Worm (Caenorhabditis elegans) whole organism, late embryonic: Measurements from ENCODE around the gene C09F5.3.

Experiments
- K02D7.2 ChIP-seq: sonication (generic microtip); optimal IDR thresholded peaks from 2 replicates; lab custom pipeline; 2017; ENCODE audit warnings: mild to moderate bottlenecking, missing genetic modification characterization, missing compliant biosample characterization
- T23F11.4 ChIP-seq: fragments of 200-800 bp; sonication (Bioruptor generic); optimal IDR thresholded peaks from 2 replicates; lab custom pipeline; 2018; ENCODE audit warnings: mild to moderate bottlenecking, missing genetic modification characterization, missing compliant biosample characterization
- ama-1 ChIP-seq: fragments of 150-350 bp; optimal IDR thresholded peaks from 2 replicates; lab custom pipeline; 2014
- dve-1 ChIP-seq: sonication (generic microtip); optimal IDR thresholded peaks from 2 replicates; lab custom pipeline; 2017; ENCODE audit warnings: antibody characterized with exemption, mild to moderate bottlenecking, missing genetic modification characterization, missing compliant biosample characterization
- elt-2 ChIP-seq: sonication (generic microtip); optimal IDR thresholded peaks from 2 replicates; lab custom pipeline; 2016; ENCODE audit warnings: missing genetic modification reagents, missing genetic modification characterization, missing compliant biosample characterization
- ets-4 ChIP-seq: sonication (generic microtip); optimal IDR thresholded peaks from 2 replicates; lab custom pipeline; 2016; ENCODE audit warnings: missing genetic modification characterization, missing compliant biosample characterization
- lin-11 ChIP-seq: fragments of 200-800 bp; sonication (Bioruptor generic); optimal IDR thresholded peaks from 2 replicates; lab custom pipeline; 2018; ENCODE audit warnings: mild to moderate bottlenecking, missing genetic modification characterization, missing compliant biosample characterization
- nhr-11 ChIP-seq: fragments of 150-350 bp; optimal IDR thresholded peaks from 2 replicates; lab custom pipeline; 2014; ENCODE audit warnings: missing biosample characterization, missing genetic modification characterization
- pha-4 ChIP-seq: fragments of 150-350 bp; optimal IDR thresholded peaks from 2 replicates; lab custom pipeline; 2018; ENCODE audit warnings: missing biosample characterization, missing genetic modification reagents, missing genetic modification characterization
- pros-1 ChIP-seq: fragments of 150-350 bp; optimal IDR thresholded peaks from 2 replicates; lab custom pipeline; 2014; ENCODE audit warnings: missing biosample characterization, missing genetic modification reagents, missing genetic modification characterization
- tbx-7 ChIP-seq: sonication (generic microtip); optimal IDR thresholded peaks from 2 replicates; lab custom pipeline; 2016; ENCODE audit warnings: missing genotype, missing genetic modification characterization, missing compliant biosample characterization
- unc-3 ChIP-seq, 2 experiments: fragments of 200-800 bp in 1 of 2; sonication (Bioruptor generic) in 1 of 2; sonication (generic microtip) in 1 of 2; conservative IDR thresholded peaks in 1 of 2; optimal IDR thresholded peaks in 1 of 2; 2 replicates each; pipeline versions ENCODE4 v1.3.6 to Lab custom; 2016 to 2022; ENCODE audit warnings: missing compliant biosample characterization in 2 of 2, missing genetic modification characterization in 2 of 2, missing genetic modification reagents in 1 of 2
- unc-86 ChIP-seq: sonication (generic microtip); optimal IDR thresholded peaks from 2 replicates; lab custom pipeline; 2016; ENCODE audit warnings: missing genetic modification characterization, missing compliant biosample characterization

DNA sequence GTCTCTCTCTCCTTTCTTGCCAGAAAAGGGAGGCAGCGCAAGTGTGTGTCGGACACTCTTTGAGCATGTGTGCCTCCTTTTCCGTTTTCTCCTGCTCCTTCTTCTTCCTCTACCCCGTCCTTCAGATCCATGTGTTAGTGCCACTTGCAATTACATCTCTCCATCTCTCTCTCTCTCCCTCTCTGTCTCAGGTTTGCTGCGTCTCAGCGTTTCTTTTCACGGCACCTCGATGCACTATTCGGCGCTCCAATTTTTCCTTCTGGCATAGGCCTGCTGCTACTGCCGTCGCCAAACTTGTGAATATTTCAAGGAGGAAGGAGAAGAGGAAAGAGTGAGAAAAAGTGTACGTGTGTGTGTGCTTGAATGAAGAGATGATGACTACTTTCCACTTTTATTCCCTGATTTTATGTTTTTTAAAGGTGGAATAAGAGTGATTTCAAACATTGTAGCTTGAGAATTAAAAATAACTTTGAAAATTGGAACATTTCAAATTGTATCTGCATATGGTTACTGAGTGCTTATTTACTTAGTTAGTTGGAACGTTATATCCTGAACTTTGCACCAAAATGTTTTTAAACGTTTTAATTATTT lies 3.3 kb upstream of the C09F5.3 start, which contains the start of gene W02B3.3:
- no peak for TF ChIP-seq unc-3 (GFP tag; conservative IDR thresholded peaks at IDR 0.05; lab: Robert Waterston, UW)
- TF ChIP-seq unc-3 (tag; optimal IDR thresholded peaks at IDR 0.05; lab: Kevin White, UChicago) = no peak
- no peak for TF ChIP-seq ets-4 (tag; lab: Kevin White, UChicago)
- no peak for TF ChIP-seq nhr-11
- TF ChIP-seq ama-1 = no peak
- TF ChIP-seq lin-11 (tag; lab: Kevin White, UChicago) = no peak
- no peak for TF ChIP-seq K02D7.2 (tag; lab: Kevin White, UChicago)
- TF ChIP-seq pros-1 (tag; lab: Kevin White, UChicago) = peak; percentile 55
- TF ChIP-seq unc-86 (tag; lab: Kevin White, UChicago) = no peak
- no peak for TF ChIP-seq elt-2
- TF ChIP-seq pha-4 = no peak
- TF ChIP-seq tbx-7 (tag; lab: Kevin White, UChicago) = no peak
- TF ChIP-seq dve-1 (tag; lab: Kevin White, UChicago) = no peak
- no peak for TF ChIP-seq T23F11.4
